Worm (Caenorhabditis elegans) whole organism, L3 larva: ENCODE measurements around the gene sri-63.
"Not testable (repeated sequence)": the region's sequence is repeated elsewhere in the genome, so short reads cannot be mapped to it uniquely, and the experiment has no call there.

Experiments used
- ZK546.5 ChIP-seq: sonication (generic microtip); optimal IDR thresholded peaks from 2 replicates; lab custom pipeline; 2017; ENCODE audit warnings: missing biosample characterization, missing genetic modification characterization
- aly-2 ChIP-seq: fragments of 150-350 bp; optimal IDR thresholded peaks from 2 replicates; lab custom pipeline; 2014; ENCODE audit warnings: missing biosample characterization, missing genetic modification characterization
- ceh-16 ChIP-seq: sonication (generic microtip); optimal IDR thresholded peaks from 2 replicates; lab custom pipeline; 2017; ENCODE audit warnings: missing biosample characterization, missing genetic modification characterization
- ceh-28 ChIP-seq: fragments of 150-350 bp; optimal IDR thresholded peaks from 2 replicates; lab custom pipeline; 2014; ENCODE audit warnings: missing biosample characterization, missing genetic modification reagents, missing genetic modification characterization
- ceh-82 ChIP-seq: fragments of 150-350 bp; optimal IDR thresholded peaks from 2 replicates; lab custom pipeline; 2014; ENCODE audit warnings: missing biosample characterization, missing genetic modification characterization
- ceh-9 ChIP-seq: sonication (generic microtip); optimal IDR thresholded peaks from 2 replicates; lab custom pipeline; 2018; ENCODE audit warnings: missing biosample characterization, missing genetic modification characterization
- daf-12 ChIP-seq: fragments of 150-350 bp; optimal IDR thresholded peaks from 2 replicates; lab custom pipeline; 2014; ENCODE audit warnings: missing biosample characterization, missing genetic modification reagents, missing genetic modification characterization
- elt-1 ChIP-seq: fragments of 150-350 bp; optimal IDR thresholded peaks from 2 replicates; lab custom pipeline; 2014; ENCODE audit warnings: missing biosample characterization, missing genetic modification characterization
- elt-2 ChIP-seq: sonication (generic microtip); optimal IDR thresholded peaks from 2 replicates; lab custom pipeline; 2016; ENCODE audit warnings: missing genetic modification reagents, mild to moderate bottlenecking, missing genetic modification characterization, missing compliant biosample characterization
- elt-3 ChIP-seq, 3 experiments: fragments of 150-350 bp in 1 of 3; sonication (generic microtip) in 2 of 3; optimal IDR thresholded peaks; 2 replicates in 2 of 3; 4 replicates in 1 of 3; lab custom pipeline; 2014 to 2017; ENCODE audit warnings: missing biosample characterization in 3 of 3, missing genetic modification characterization in 3 of 3
- eor-1 ChIP-seq, 2 experiments: fragments of 150-350 bp; optimal IDR thresholded peaks; 2 replicates each; lab custom pipeline; 2014 to 2018; ENCODE audit warnings: missing biosample characterization in 2 of 2, missing genetic modification characterization in 2 of 2
- fkh-2 ChIP-seq: fragments of 150-350 bp; optimal IDR thresholded peaks from 2 replicates; lab custom pipeline; 2014; ENCODE audit warnings: missing biosample characterization, missing genetic modification reagents, missing genetic modification characterization
- hmg-11 ChIP-seq: sonication (generic microtip); optimal IDR thresholded peaks from 2 replicates; lab custom pipeline; 2016; ENCODE audit warnings: missing genetic modification characterization, missing compliant biosample characterization
- lin-15B ChIP-seq: fragments of 150-350 bp; optimal IDR thresholded peaks from 2 replicates; lab custom pipeline; 2014; ENCODE audit warnings: missing biosample characterization, missing genetic modification characterization
- lin-39 ChIP-seq: fragments of 150-350 bp; optimal IDR thresholded peaks from 2 replicates; lab custom pipeline; 2018; ENCODE audit warnings: missing biosample characterization, missing genetic modification reagents, missing genetic modification characterization
- lsy-12 ChIP-seq: sonication (generic microtip); optimal IDR thresholded peaks from 2 replicates; lab custom pipeline; 2016; ENCODE audit warnings: mild to moderate bottlenecking, missing genetic modification characterization, missing compliant biosample characterization
- mdl-1 ChIP-seq: fragments of 150-350 bp; optimal IDR thresholded peaks from 2 replicates; lab custom pipeline; 2014; ENCODE audit warnings: missing biosample characterization, missing genetic modification characterization
- mml-1 ChIP-seq: fragments of 150-350 bp; sonication (generic microtip); optimal IDR thresholded peaks from 3 replicates; lab custom pipeline; 2014; ENCODE audit warnings: missing biosample characterization, missing genetic modification characterization
- nfya-1 ChIP-seq: sonication (generic microtip); optimal IDR thresholded peaks from 2 replicates; lab custom pipeline; 2017; ENCODE audit warnings: missing genetic modification characterization, mild to moderate bottlenecking, missing compliant biosample characterization, antibody characterized with exemption, moderate library complexity; ENCODE audit not compliant: insufficient read depth
- nhr-11 ChIP-seq: fragments of 150-350 bp; optimal IDR thresholded peaks from 2 replicates; lab custom pipeline; 2014; ENCODE audit warnings: missing biosample characterization, missing genetic modification characterization
- nhr-23 ChIP-seq: fragments of 150-350 bp; optimal IDR thresholded peaks from 2 replicates; lab custom pipeline; 2014; ENCODE audit warnings: missing biosample characterization, missing genetic modification reagents, missing genetic modification characterization
- nhr-237 ChIP-seq: fragments of 150-350 bp; optimal IDR thresholded peaks from 2 replicates; lab custom pipeline; 2014; ENCODE audit warnings: missing biosample characterization, missing genetic modification characterization
- nhr-25 ChIP-seq: sonication (generic microtip); optimal IDR thresholded peaks from 2 replicates; lab custom pipeline; 2017; ENCODE audit warnings: missing biosample characterization, missing genetic modification characterization
- nhr-28 ChIP-seq: fragments of 150-350 bp; optimal IDR thresholded peaks from 2 replicates; lab custom pipeline; 2014; ENCODE audit warnings: missing biosample characterization, missing genetic modification characterization
- nhr-43 ChIP-seq: sonication (generic microtip); optimal IDR thresholded peaks from 2 replicates; lab custom pipeline; 2016; ENCODE audit warnings: mild to moderate bottlenecking, missing genetic modification characterization, missing compliant biosample characterization; ENCODE audit not compliant: poor library complexity, severe bottlenecking
- nhr-76 ChIP-seq: fragments of 150-350 bp; sonication (generic microtip); optimal IDR thresholded peaks from 5 replicates; lab custom pipeline; 2014; ENCODE audit warnings: missing biosample characterization, missing genetic modification characterization
- nhr-77 ChIP-seq: fragments of 150-350 bp; optimal IDR thresholded peaks from 2 replicates; lab custom pipeline; 2014; ENCODE audit warnings: missing biosample characterization, missing genetic modification characterization
- pha-4 ChIP-seq: fragments of 150-350 bp; optimal IDR thresholded peaks from 2 replicates; lab custom pipeline; 2014; ENCODE audit warnings: missing biosample characterization, missing genetic modification reagents, missing genetic modification characterization
- pqm-1 ChIP-seq: fragments of 150-350 bp; optimal IDR thresholded peaks from 2 replicates; lab custom pipeline; 2017; ENCODE audit warnings: missing biosample characterization, missing genetic modification characterization, inconsistent platforms
- skn-1 ChIP-seq: fragments of 150-350 bp; optimal IDR thresholded peaks from 2 replicates; lab custom pipeline; 2014; ENCODE audit warnings: missing biosample characterization, missing genetic modification characterization
- snpc-4 ChIP-seq: fragments of 150-350 bp; optimal IDR thresholded peaks from 2 replicates; lab custom pipeline; 2014; ENCODE audit warnings: missing biosample characterization, missing genetic modification characterization
- tbx-2 ChIP-seq: sonication (generic microtip); optimal IDR thresholded peaks from 2 replicates; lab custom pipeline; 2016; ENCODE audit warnings: mild to moderate bottlenecking, missing genetic modification characterization, missing compliant biosample characterization
- unc-62 ChIP-seq: fragments of 150-350 bp; sonication (generic microtip); optimal IDR thresholded peaks from 4 replicates; lab custom pipeline; 2014; ENCODE audit warnings: missing biosample characterization, missing genetic modification reagents, missing genetic modification characterization
- ztf-11 ChIP-seq: fragments of 150-350 bp; optimal IDR thresholded peaks from 2 replicates; lab custom pipeline; 2014; ENCODE audit warnings: missing biosample characterization, missing genetic modification characterization
- ztf-4 ChIP-seq: fragments of 150-350 bp; optimal IDR thresholded peaks from 2 replicates; lab custom pipeline; 2014; ENCODE audit warnings: missing biosample characterization, missing genetic modification characterization

The sri-63 gene

ce11 chrII:3284558-3284957 lies 2.6 kb upstream of the sri-63 start, which contains the start of gene scl-15:
Gene scl-15, minus strand, starts transcription at chrII:3284658.
- TF ChIP-seq unc-62 (GFP tag; lab: Kevin White, UChicago) (no peak), eor-1 (tag; optimal IDR thresholded peaks at IDR 0.05; lab: Kevin White, UChicago) (no peak), hmg-11 (tag; lab: Kevin White, UChicago) (no peak), nfya-1 (tag; lab: Kevin White, UChicago) (no peak), snpc-4 (tag; lab: Kevin White, UChicago) (no peak)

DNA sequence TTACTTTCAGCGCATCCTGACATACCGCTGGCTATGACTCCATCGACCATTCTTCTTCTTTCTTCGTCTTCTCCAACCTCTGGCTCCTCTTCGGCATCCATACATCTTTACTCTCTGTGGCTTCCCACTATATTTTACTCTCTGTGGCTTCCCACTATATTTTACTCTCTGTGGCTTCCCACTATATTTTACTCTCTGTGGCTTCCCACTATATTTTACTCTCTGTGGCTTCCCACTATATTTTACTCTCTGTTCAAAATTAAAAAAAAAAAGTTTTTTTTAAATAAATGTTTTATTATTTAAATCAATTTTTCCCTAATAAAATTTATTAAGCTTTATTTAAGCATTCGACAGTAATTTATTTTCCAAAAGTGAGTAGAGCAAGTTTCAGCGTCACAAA lies 3.4 kb downstream of the sri-63 start, which contains the start of gene F39E9.14:
F39E9.14 (minus strand) TSS at position 101 of the 400 bp plus-strand sequence.
- TF ChIP-seq hmg-11, nhr-28, ceh-16 (tag; lab: Kevin White, UChicago): not testable (repeated sequence)
- TF ChIP-seq, all 47 proteins: peak for 0; not testable (repeated sequence) for 47

DNA sequence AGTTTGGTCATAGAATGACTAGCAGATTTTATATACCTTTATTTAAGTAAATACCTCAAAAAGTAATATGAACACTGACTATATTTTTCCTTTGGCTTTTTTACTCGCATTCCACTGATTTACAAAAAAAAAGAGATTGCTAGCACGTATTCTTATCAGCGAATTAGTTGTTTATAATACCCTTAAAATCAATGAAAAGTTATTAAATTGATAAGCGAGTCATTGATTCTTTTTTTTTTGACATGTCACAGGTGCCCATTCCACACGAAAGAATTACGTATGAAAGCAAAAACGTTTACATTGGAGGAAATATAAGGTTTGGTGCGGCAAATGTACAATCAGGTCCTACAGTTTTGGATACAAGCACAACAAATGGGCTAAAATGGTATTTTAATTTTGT lies 8.0 kb downstream of the sri-63 start, which contains the start of gene btb-17:
btb-17 (plus strand) TSS at position 213 of the 400 bp plus-strand sequence.
- TF ChIP-seq elt-1 (tag; lab: Kevin White, UChicago) (no peak), aly-2 (tag; lab: Kevin White, UChicago) (no peak), nhr-43 (no peak), elt-2 (tag; lab: Kevin White, UChicago) (peak; percentile 77), lsy-12 (tag; lab: Kevin White, UChicago) (no peak), ceh-28 (tag; lab: Kevin White, UChicago) (no peak), snpc-4 (tag; lab: Kevin White, UChicago) (no peak), mdl-1 (tag; lab: Kevin White, UChicago) (no peak), pqm-1 (peak; percentile 55), ZK546.5 (tag; lab: Kevin White, UChicago) (no peak), mml-1 (tag; lab: Kevin White, UChicago) (no peak)
- TF ChIP-seq, all 47 proteins: peak for 2

DNA sequence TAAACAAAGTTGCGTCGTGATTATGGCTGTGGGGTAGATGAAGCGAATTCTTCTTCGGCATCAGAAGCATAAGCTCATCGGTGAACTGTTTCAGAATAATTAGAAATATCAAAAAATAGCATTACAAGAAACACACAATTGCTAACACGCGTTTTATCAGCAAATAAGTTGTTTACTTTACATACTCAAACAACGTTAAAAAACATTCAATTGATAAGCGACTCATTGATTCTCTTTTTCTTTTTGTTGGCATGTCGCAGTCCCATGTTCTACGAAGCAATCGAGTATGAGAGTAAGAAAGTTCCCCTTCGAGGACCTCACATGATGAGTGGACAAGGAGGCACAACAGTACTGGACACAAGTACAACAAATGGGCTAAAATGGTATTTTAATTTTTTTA lies 9.5 kb downstream of the sri-63 start, which contains the start of gene btb-16:
btb-16 (plus strand) TSS at position 240 of the 400 bp plus-strand sequence.
- TF ChIP-seq skn-1 (tag; lab: Kevin White, UChicago) (no peak), nhr-76 (tag; lab: Kevin White, UChicago) (no peak), nhr-11 (tag; lab: Kevin White, UChicago) (no peak), nhr-25 (tag; lab: Kevin White, UChicago) (no peak), pqm-1 (peak; percentile 6), ztf-4 (no peak), fkh-2 (tag; lab: Kevin White, UChicago) (no peak), daf-12 (tag; lab: Kevin White, UChicago) (no peak), nhr-23 (tag; lab: Kevin White, UChicago) (no peak), elt-2 (tag; lab: Kevin White, UChicago) (peak; percentile 61), mml-1 (tag; lab: Kevin White, UChicago) (no peak), lin-15B (tag; lab: Kevin White, UChicago) (no peak), elt-3 (tag; optimal IDR thresholded peaks at IDR 0.05; lab: Kevin White, UChicago) (no peak), unc-62 (GFP tag; lab: Kevin White, UChicago) (no peak), nhr-77 (tag; lab: Kevin White, UChicago) (no peak), nhr-237 (tag; lab: Kevin White, UChicago) (no peak), mdl-1 (tag; lab: Kevin White, UChicago) (no peak), pha-4 (tag; lab: Kevin White, UChicago) (peak; percentile 85), lin-39 (tag; lab: Kevin White, UChicago) (no peak), ceh-9 (tag; lab: Kevin White, UChicago) (no peak), ztf-11 (tag; lab: Kevin White, UChicago) (no peak), nfya-1 (tag; lab: Kevin White, UChicago) (no peak), ceh-82 (no peak), nhr-43 (no peak), tbx-2 (tag; lab: Kevin White, UChicago) (no peak), ceh-16 (tag; lab: Kevin White, UChicago) (no peak)
